Worm (Caenorhabditis elegans) whole organism, L4 larva: ENCODE data around the gene C27D9.2.
A peak's percentile ranks its signal among the peaks of the same experiment; 100 is the strongest.

Experiments
- D1046.2 ChIP-seq: fragments of 200-800 bp; sonication (Bioruptor generic); IDR thresholded peaks from 2 replicates; pipeline ENCODE4 v1.3.6; 2022; ENCODE audit warnings: missing genetic modification characterization, missing compliant biosample characterization
- F37D6.2 ChIP-seq: sonication (generic microtip); optimal IDR thresholded peaks from 2 replicates; lab custom pipeline; 2016; ENCODE audit warnings: mild to moderate bottlenecking, missing genetic modification characterization, missing compliant biosample characterization
- R02D3.7 ChIP-seq: fragments of 150-350 bp; sonication (generic microtip); optimal IDR thresholded peaks from 3 replicates; lab custom pipeline; 2014; ENCODE audit warnings: missing biosample characterization, missing genetic modification characterization
- Y48G9A.11 ChIP-seq: fragments of 200-800 bp; sonication (Bioruptor generic); IDR thresholded peaks from 2 replicates; pipeline ENCODE4 v1.3.6; 2022; ENCODE audit warnings: missing genetic modification reagents, missing genetic modification characterization, missing compliant biosample characterization
- Y5F2A.4 ChIP-seq: fragments of 200-800 bp; sonication (Bioruptor generic); optimal IDR thresholded peaks from 2 replicates; lab custom pipeline; 2018; ENCODE audit warnings: mild to moderate bottlenecking, missing genetic modification characterization, missing compliant biosample characterization
- ZK337.2 ChIP-seq: fragments of 200-800 bp; sonication (Bioruptor generic); IDR thresholded peaks from 2 replicates; pipeline ENCODE4 v1.3.6; 2022; ENCODE audit warnings: missing genetic modification reagents, missing genetic modification characterization, missing compliant biosample characterization
- ZK546.5 ChIP-seq, 2 experiments: sonication (generic microtip); optimal IDR thresholded peaks; 2 replicates each; lab custom pipeline; 2017; ENCODE audit warnings: missing biosample characterization in 2 of 2, missing genetic modification characterization in 2 of 2
- aly-2 ChIP-seq: sonication (generic microtip); optimal IDR thresholded peaks from 2 replicates; lab custom pipeline; 2018; ENCODE audit warnings: missing biosample characterization, missing genetic modification characterization
- ama-1 ChIP-seq: fragments of 150-350 bp; optimal IDR thresholded peaks from 2 replicates; lab custom pipeline; 2014; ENCODE audit warnings: inconsistent platforms, mixed read lengths
- attf-4 ChIP-seq: sonication (generic microtip); optimal IDR thresholded peaks from 3 replicates; lab custom pipeline; 2017; ENCODE audit warnings: missing biosample characterization, missing genetic modification characterization
- ceh-28 ChIP-seq: fragments of 150-350 bp; optimal IDR thresholded peaks from 2 replicates; lab custom pipeline; 2014; ENCODE audit warnings: missing biosample characterization, missing genetic modification reagents, missing genetic modification characterization
- ceh-82 ChIP-seq: sonication (generic microtip); optimal IDR thresholded peaks from 2 replicates; lab custom pipeline; 2017; ENCODE audit warnings: missing biosample characterization, missing genetic modification characterization
- ces-1 ChIP-seq: fragments of 150-350 bp; sonication (generic microtip); optimal IDR thresholded peaks from 4 replicates; lab custom pipeline; 2014; ENCODE audit warnings: missing biosample characterization, missing genetic modification reagents, missing genetic modification characterization
- cey-2 ChIP-seq: sonication (generic microtip); optimal IDR thresholded peaks from 3 replicates; lab custom pipeline; 2017; ENCODE audit warnings: missing genetic modification characterization, mild to moderate bottlenecking, missing compliant biosample characterization, antibody characterized with exemption, borderline replicate concordance; ENCODE audit not compliant: insufficient read depth
- daf-12 ChIP-seq: fragments of 150-350 bp; optimal IDR thresholded peaks from 2 replicates; lab custom pipeline; 2014; ENCODE audit warnings: missing biosample characterization, missing genetic modification reagents, missing genetic modification characterization
- daf-8 ChIP-seq: fragments of 200-800 bp; sonication (Bioruptor generic); IDR thresholded peaks from 2 replicates; pipeline ENCODE4 v1.3.6; 2022; ENCODE audit warnings: missing genetic modification characterization, missing compliant biosample characterization
- dmd-8 ChIP-seq: fragments of 200-800 bp; sonication (Bioruptor generic); IDR thresholded peaks from 2 replicates; pipeline ENCODE4 v1.3.6; 2022; ENCODE audit warnings: missing genetic modification characterization, missing compliant biosample characterization
- dve-1 ChIP-seq: sonication (generic microtip); optimal IDR thresholded peaks from 2 replicates; lab custom pipeline; 2017; ENCODE audit warnings: antibody characterized with exemption, mild to moderate bottlenecking, missing genetic modification characterization, missing compliant biosample characterization; ENCODE audit not compliant: insufficient read depth
- egl-27 ChIP-seq: sonication (generic microtip); optimal IDR thresholded peaks from 3 replicates; lab custom pipeline; 2017; ENCODE audit warnings: missing biosample characterization, missing genetic modification reagents, missing genetic modification characterization
- egl-43 ChIP-seq: fragments of 200-800 bp; sonication (Bioruptor generic); IDR thresholded peaks from 2 replicates; pipeline ENCODE4 v1.3.6; 2022; ENCODE audit warnings: missing genetic modification reagents, missing genetic modification characterization, missing compliant biosample characterization
- fos-1 ChIP-seq: fragments of 150-350 bp; optimal IDR thresholded peaks from 2 replicates; lab custom pipeline; 2014; ENCODE audit warnings: missing biosample characterization, missing genetic modification characterization
- lin-1 ChIP-seq: fragments of 200-800 bp; sonication (Bioruptor generic); IDR thresholded peaks from 2 replicates; pipeline ENCODE4 v1.3.6; 2022; ENCODE audit warnings: missing genetic modification reagents, missing genetic modification characterization, missing compliant biosample characterization
- lin-13 ChIP-seq: fragments of 150-350 bp; optimal IDR thresholded peaks from 2 replicates; lab custom pipeline; 2014; ENCODE audit warnings: missing biosample characterization, missing genetic modification reagents, missing genetic modification characterization
- lin-15B ChIP-seq: fragments of 150-350 bp; sonication (generic microtip); optimal IDR thresholded peaks from 3 replicates; lab custom pipeline; 2014; ENCODE audit warnings: missing biosample characterization, missing genetic modification characterization
- lin-39 ChIP-seq: fragments of 150-350 bp; optimal IDR thresholded peaks from 2 replicates; lab custom pipeline; 2014; ENCODE audit warnings: missing biosample characterization, missing genetic modification reagents, missing genetic modification characterization
- lir-3 ChIP-seq: sonication (generic microtip); optimal IDR thresholded peaks from 2 replicates; lab custom pipeline; 2016; ENCODE audit warnings: mild to moderate bottlenecking, missing genetic modification characterization, missing compliant biosample characterization
- lsy-2 ChIP-seq, 2 experiments: fragments of 150-350 bp in 1 of 2; sonication (generic microtip) in 1 of 2; optimal IDR thresholded peaks; 2 replicates each; lab custom pipeline; 2014 to 2017; ENCODE audit warnings: missing biosample characterization in 2 of 2, missing genetic modification characterization in 2 of 2
- madf-9 ChIP-seq: fragments of 200-800 bp; sonication (Bioruptor generic); conservative IDR thresholded peaks from 2 replicates; pipeline ENCODE4 v1.3.6; 2022; ENCODE audit warnings: missing genetic modification reagents, missing genetic modification characterization, missing compliant biosample characterization
- mdt-29 ChIP-seq: fragments of 200-800 bp; sonication (Bioruptor generic); IDR thresholded peaks from 2 replicates; pipeline ENCODE4 v1.3.6; 2022; ENCODE audit warnings: missing genetic modification reagents, missing genetic modification characterization, missing compliant biosample characterization
- mes-2 ChIP-seq: sonication (generic microtip); optimal IDR thresholded peaks from 2 replicates; lab custom pipeline; 2016; ENCODE audit warnings: missing genotype, mild to moderate bottlenecking, missing genetic modification characterization, missing compliant biosample characterization; ENCODE audit not compliant: poor library complexity, severe bottlenecking
- mxl-2 ChIP-seq: fragments of 200-800 bp; sonication (Bioruptor generic); conservative IDR thresholded peaks from 2 replicates; pipeline ENCODE4 v1.3.6; 2022; ENCODE audit warnings: missing genetic modification reagents, missing genetic modification characterization, missing compliant biosample characterization
- mxl-3 ChIP-seq: fragments of 200-800 bp; sonication (Bioruptor generic); optimal IDR thresholded peaks from 2 replicates; lab custom pipeline; 2018; ENCODE audit warnings: mild to moderate bottlenecking, missing genetic modification characterization, missing compliant biosample characterization
- nhr-10 ChIP-seq: fragments of 150-350 bp; optimal IDR thresholded peaks from 2 replicates; lab custom pipeline; 2014; ENCODE audit warnings: missing biosample characterization, missing genetic modification characterization
- nhr-102 ChIP-seq: sonication (generic microtip); optimal IDR thresholded peaks from 2 replicates; lab custom pipeline; 2016; ENCODE audit warnings: mild to moderate bottlenecking, missing genetic modification characterization, moderate library complexity, missing compliant biosample characterization
- nhr-111 ChIP-seq: fragments of 200-800 bp; sonication (Bioruptor generic); optimal IDR thresholded peaks from 2 replicates; lab custom pipeline; 2018; ENCODE audit warnings: mild to moderate bottlenecking, missing genetic modification characterization, missing compliant biosample characterization
- nhr-28 ChIP-seq: fragments of 150-350 bp; optimal IDR thresholded peaks from 2 replicates; lab custom pipeline; 2014; ENCODE audit warnings: missing biosample characterization, missing genetic modification characterization
- nhr-41 ChIP-seq: fragments of 200-800 bp; sonication (Bioruptor generic); IDR thresholded peaks from 2 replicates; pipeline ENCODE4 v1.3.6; 2022; ENCODE audit warnings: missing genetic modification reagents, missing genetic modification characterization, missing compliant biosample characterization
- nhr-42 ChIP-seq: fragments of 200-800 bp; sonication (Bioruptor generic); IDR thresholded peaks from 2 replicates; pipeline ENCODE4 v1.3.6; 2022; ENCODE audit warnings: missing genetic modification characterization, missing compliant biosample characterization
- nhr-48 ChIP-seq: sonication (generic microtip); optimal IDR thresholded peaks from 2 replicates; lab custom pipeline; 2016; ENCODE audit warnings: mild to moderate bottlenecking, missing genetic modification characterization, missing compliant biosample characterization
- pha-4 ChIP-seq, 2 experiments: fragments of 150-350 bp in 1 of 2; fragments of 200-800 bp in 1 of 2; sonication (Bioruptor generic) in 1 of 2; IDR thresholded peaks in 1 of 2; optimal IDR thresholded peaks in 1 of 2; 2 replicates each; pipeline versions ENCODE4 v1.3.6 to Lab custom; 2014 to 2022; ENCODE audit warnings: missing genetic modification characterization in 2 of 2, missing genetic modification reagents in 2 of 2, missing biosample characterization in 1 of 2, missing compliant biosample characterization in 1 of 2
- rbr-2 ChIP-seq: sonication (generic microtip); optimal IDR thresholded peaks from 2 replicates; lab custom pipeline; 2016; ENCODE audit warnings: missing genotype, missing genetic modification characterization, missing compliant biosample characterization
- skn-1 ChIP-seq: fragments of 150-350 bp; optimal IDR thresholded peaks from 2 replicates; lab custom pipeline; 2014; ENCODE audit warnings: missing biosample characterization, missing genetic modification characterization
- spr-1 ChIP-seq: sonication (generic microtip); optimal IDR thresholded peaks from 2 replicates; lab custom pipeline; 2016; ENCODE audit warnings: mild to moderate bottlenecking, missing genetic modification characterization, missing compliant biosample characterization
- spr-3 ChIP-seq: fragments of 200-800 bp; sonication (Bioruptor generic); optimal IDR thresholded peaks from 2 replicates; lab custom pipeline; 2018; ENCODE audit warnings: mild to moderate bottlenecking, missing genetic modification characterization, missing compliant biosample characterization
- tag-97 ChIP-seq: fragments of 200-800 bp; sonication (Bioruptor generic); IDR thresholded peaks from 2 replicates; pipeline ENCODE4 v1.3.6; 2022; ENCODE audit warnings: missing genetic modification characterization, missing compliant biosample characterization
- tra-1 ChIP-seq: fragments of 200-800 bp; sonication (Bioruptor generic); IDR thresholded peaks from 2 replicates; pipeline ENCODE4 v1.3.6; 2022; ENCODE audit warnings: missing genetic modification reagents, missing genetic modification characterization, missing compliant biosample characterization
- unc-130 ChIP-seq: sonication (generic microtip); optimal IDR thresholded peaks from 2 replicates; lab custom pipeline; 2016; ENCODE audit warnings: missing genetic modification reagents, missing genetic modification characterization, missing compliant biosample characterization
- unc-39 ChIP-seq: sonication (generic microtip); optimal IDR thresholded peaks from 2 replicates; lab custom pipeline; 2017; ENCODE audit warnings: missing biosample characterization, missing genetic modification characterization
- zag-1 ChIP-seq: fragments of 150-350 bp; optimal IDR thresholded peaks from 2 replicates; lab custom pipeline; 2014; ENCODE audit warnings: missing biosample characterization, missing genetic modification characterization
- zfp-2 ChIP-seq: sonication (generic microtip); optimal IDR thresholded peaks from 2 replicates; lab custom pipeline; 2016; ENCODE audit warnings: mild to moderate bottlenecking, missing genetic modification characterization, missing compliant biosample characterization
- ztf-11 ChIP-seq: fragments of 150-350 bp; optimal IDR thresholded peaks from 2 replicates; lab custom pipeline; 2014; ENCODE audit warnings: missing biosample characterization, missing genetic modification characterization

Gene C27D9.2

DNA sequence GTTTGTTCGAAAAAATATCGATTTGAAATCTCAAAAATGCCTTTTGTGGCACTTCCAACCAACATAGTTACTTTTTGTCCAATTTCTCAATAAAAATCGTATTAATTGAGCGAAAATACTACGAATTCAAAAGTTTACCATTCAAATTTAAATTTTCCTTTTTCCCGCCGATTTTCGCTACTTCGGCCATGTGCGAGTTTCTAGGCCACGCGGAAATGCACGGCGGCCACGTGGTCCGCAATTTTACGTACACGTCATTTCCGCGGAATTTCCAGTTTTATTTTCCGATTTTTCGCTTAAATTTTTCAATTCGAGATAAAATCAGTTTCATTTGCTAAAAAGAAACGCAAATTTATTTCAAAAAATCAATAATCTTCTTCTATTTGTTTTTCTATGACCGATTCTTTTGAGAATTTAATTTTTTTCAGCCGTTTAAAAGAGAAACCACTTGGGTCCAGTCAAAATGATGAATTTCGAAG is 16.6 kb downstream of the C27D9.2 start, which contains the start of gene eas-1:
Gene eas-1 (plus strand): TSS at position 429 of the 479 bp plus-strand sequence.
- TF ChIP-seq daf-12 (no peak), skn-1 (tag; lab: Kevin White, UChicago) (no peak), F37D6.2 (tag; lab: Kevin White, UChicago) (peak; percentile 14), rbr-2 (peak; percentile 56), unc-130 (GFP tag; lab: Kevin White, UChicago) (peak; percentile 92), ama-1 (lab: Kevin White, UChicago) (no peak), ceh-82 (no peak), lsy-2 (tag; optimal IDR thresholded peaks at IDR 0.05; lab: Kevin White, UChicago) (peak in 1 of 2 experiments; percentile 86), tra-1 (GFP tag; lab: Robert Waterston, UW) (peak; percentile 54; the same call in 1 of the 2 replicates), zfp-2 (tag; lab: Kevin White, UChicago) (no peak), spr-1 (peak; percentile 28), R02D3.7 (tag; lab: Kevin White, UChicago) (no peak), egl-27 (tag; lab: Kevin White, UChicago) (no peak), mxl-2 (0 out of 2 replicates have a peak, but pooled peaks have one; percentile 45), lin-1 (GFP tag; lab: Robert Waterston, UW) (peak; percentile 57), unc-39 (tag; lab: Kevin White, UChicago) (no peak), attf-4 (tag; lab: Kevin White, UChicago) (no peak), mdt-29 (GFP tag; lab: Robert Waterston, UW) (no peak), ZK337.2 (peak; percentile 90), nhr-41 (GFP tag; lab: Robert Waterston, UW) (no peak), ztf-11 (tag; lab: Kevin White, UChicago) (no peak), cey-2 (no peak), zag-1 (tag; lab: Kevin White, UChicago) (no peak), nhr-10 (tag; lab: Kevin White, UChicago) (no peak), Y5F2A.4 (no peak), nhr-102 (tag; lab: Kevin White, UChicago) (peak; percentile 39), nhr-42 (GFP tag; lab: Robert Waterston, UW) (no peak), nhr-48 (tag; lab: Kevin White, UChicago) (peak; percentile 54), tag-97 (GFP tag; lab: Robert Waterston, UW) (0 out of 2 replicates have a peak, but pooled peaks have one; percentile 79), spr-3 (no peak), dve-1 (tag; lab: Kevin White, UChicago) (peak; percentile 59), fos-1 (tag; lab: Kevin White, UChicago) (no peak), daf-8 (no peak), nhr-111 (GFP tag; lab: Kevin White, UChicago) (no peak), ces-1 (no peak), nhr-28 (peak; percentile 45), aly-2 (tag; lab: Kevin White, UChicago) (no peak), lir-3 (tag; lab: Kevin White, UChicago) (no peak), lin-13 (GFP tag; lab: Kevin White, UChicago) (peak; percentile 62), mes-2 (tag; lab: Kevin White, UChicago) (peak; percentile 99), ZK546.5 (tag; optimal IDR thresholded peaks at IDR 0.05; lab: Kevin White, UChicago) (no peak), pha-4 (GFP tag; IDR thresholded peaks at IDR 0.05; lab: Robert Waterston, UW) (no peak), pha-4 (tag; optimal IDR thresholded peaks at IDR 0.05; lab: Kevin White, UChicago) (no peak), egl-43 (no peak), dmd-8 (GFP tag; lab: Robert Waterston, UW) (no peak), Y48G9A.11 (GFP tag; lab: Robert Waterston, UW) (peak; percentile 79), lin-39 (tag; lab: Kevin White, UChicago) (no peak), lin-15B (tag; lab: Kevin White, UChicago) (no peak), mxl-3 (GFP tag; lab: Kevin White, UChicago) (peak; percentile 96), ceh-28 (no peak), D1046.2 (GFP tag; lab: Robert Waterston, UW) (no peak), madf-9 (GFP tag; lab: Robert Waterston, UW) (peak; percentile 71)
